Fruit fly (Drosophila melanogaster) whole organism, embryonic: ENCODE measurements around the gene CG17221.

Source experiments
- CG10321 ChIP-seq: fragments of 200-800 bp; sonication (Bioruptor generic); IDR thresholded peaks from 2 replicates; pipeline ENCODE4 v1.3.6; 2022; ENCODE audit warnings: missing biosample characterization, missing genetic modification characterization
- CG2202 ChIP-seq: fragments of 200-800 bp; sonication (Bioruptor generic); optimal IDR thresholded peaks from 2 replicates; lab custom pipeline; 2018; ENCODE audit warnings: missing biosample characterization, mild to moderate bottlenecking, missing genetic modification characterization
- Dll ChIP-seq: fragments of 200-800 bp; sonication (Bioruptor generic); IDR thresholded peaks from 4 replicates; pipeline ENCODE4 v1.3.6; 2022; ENCODE audit warnings: missing biosample characterization, missing genetic modification characterization; ENCODE audit not compliant: partially characterized antibody
- Gug ChIP-seq: fragments of 200-800 bp; sonication (Bioruptor generic); IDR thresholded peaks from 4 replicates; pipeline ENCODE4 v1.3.6; 2022; ENCODE audit warnings: missing biosample characterization, missing genetic modification characterization
- H15 ChIP-seq: fragments of 200-800 bp; sonication (Bioruptor generic); IDR thresholded peaks from 3 replicates; pipeline ENCODE4 v1.3.6; 2022; ENCODE audit warnings: missing biosample characterization, missing genetic modification characterization
- Max ChIP-seq: fragments of 200-800 bp; sonication (Bioruptor generic); optimal IDR thresholded peaks from 2 replicates; lab custom pipeline; 2016; ENCODE audit warnings: missing biosample characterization, mild to moderate bottlenecking, missing genetic modification characterization
- br ChIP-seq: fragments of >200 bp; optimal IDR thresholded peaks from 2 replicates; lab custom pipeline; 2017
- corto ChIP-seq: fragments of 200-800 bp; sonication (Bioruptor generic); optimal IDR thresholded peaks from 2 replicates; lab custom pipeline; 2016; ENCODE audit warnings: missing biosample characterization, mild to moderate bottlenecking, missing genetic modification characterization, moderate library complexity
- jing ChIP-seq: fragments of 200-800 bp; sonication (Bioruptor generic); optimal IDR thresholded peaks from 2 replicates; lab custom pipeline; 2018; ENCODE audit warnings: missing biosample characterization, mild to moderate bottlenecking, missing genetic modification characterization
- kni ChIP-seq: fragments of 200-800 bp; sonication (Bioruptor generic); optimal IDR thresholded peaks from 3 replicates; lab custom pipeline; 2017; ENCODE audit warnings: mild to moderate bottlenecking, missing biosample characterization, missing genetic modification reagents, missing genetic modification characterization
- tx ChIP-seq: fragments of 200-800 bp; sonication (Bioruptor generic); optimal IDR thresholded peaks from 2 replicates; lab custom pipeline; 2016; ENCODE audit warnings: missing biosample characterization, missing genetic modification characterization

DNA sequence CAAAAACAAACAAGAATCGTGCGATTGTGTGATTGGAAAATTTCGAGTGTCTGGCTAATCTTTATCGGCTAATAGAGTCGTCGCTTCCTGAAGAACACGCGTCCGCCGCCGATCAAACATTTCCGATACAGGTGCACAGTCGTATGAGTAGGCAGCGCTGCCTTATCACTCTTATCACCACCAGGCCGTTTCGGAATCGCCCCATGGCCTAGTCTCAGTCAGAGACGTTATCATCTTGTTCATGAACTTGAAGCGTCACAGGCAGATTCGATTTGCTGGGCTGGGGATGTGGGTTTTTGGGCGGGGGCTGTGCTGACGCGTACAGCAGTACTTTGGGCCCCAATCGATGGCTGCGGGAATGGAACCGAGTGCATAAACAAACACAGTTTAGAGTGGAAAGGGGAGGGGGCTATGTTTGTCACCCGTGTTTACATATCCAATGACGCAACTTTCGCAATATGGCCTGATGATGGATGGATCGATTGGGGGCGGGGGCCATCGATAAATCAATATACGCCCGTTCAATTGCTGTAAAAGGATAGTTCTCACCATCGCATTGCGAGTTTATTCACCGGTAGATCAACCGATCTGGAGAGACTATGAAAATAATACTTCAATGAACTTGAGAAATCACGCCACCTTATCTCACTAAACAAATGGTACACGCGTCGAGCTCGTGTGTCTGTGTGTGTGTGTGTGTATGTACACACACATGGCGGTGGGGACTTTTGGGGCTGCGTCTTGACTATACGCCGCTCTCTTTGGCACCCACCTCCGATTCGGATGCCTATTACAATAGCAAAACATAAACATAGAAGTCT, 18.4 kb downstream of the CG17221 start:
- TF ChIP-seq H15 (GFP tag; lab: Robert Waterston, UW) = no peak
- no peak for TF ChIP-seq br (lab: Kevin White, UChicago)
- peak; percentile 58 for TF ChIP-seq kni
- no peak for TF ChIP-seq Max (GFP tag; lab: Kevin White, UChicago)
- TF ChIP-seq jing (GFP tag; lab: Kevin White, UChicago) = no peak
- no peak for TF ChIP-seq Gug (GFP tag; lab: Robert Waterston, UW)
- no peak for TF ChIP-seq CG10321 (GFP tag; lab: Robert Waterston, UW)
- TF ChIP-seq CG2202 = no peak
- no peak for TF ChIP-seq tx (GFP tag; lab: Kevin White, UChicago)
- no peak for TF ChIP-seq corto
- no peak for TF ChIP-seq Dll
